Fruit fly (Drosophila melanogaster) ovary, adult (tissue): ENCODE results near the gene CG14015.
A peak's percentile ranks its signal among the peaks of the same experiment; 100 is the strongest.

Source experiments
- CG17801 ChIP-seq: fragments of 200-800 bp; optimal IDR thresholded peaks from 2 replicates; lab custom pipeline; 2019; ENCODE audit warnings: missing biosample characterization, mild to moderate bottlenecking, missing genetic modification characterization, moderate library complexity; ENCODE audit not compliant: partially characterized antibody

The CG14015 gene

dm6 chr2L:5536658-5537057 lies 2.3 kb downstream of the CG14015 start, which contains the start of gene tomb:
TSS of gene tomb (minus strand) at chr2L:5536758.
- no peak for TF ChIP-seq CG17801

- no peak for TF ChIP-seq CG17801
Observed at dm6 chr2L:5532061-5532460, 6.9 kb downstream of the CG14015 start, which contains the start of gene Coq6. TSS of gene Coq6 (minus strand) at chr2L:5532223.

- no peak for TF ChIP-seq CG17801
Observed at dm6 chr2L:5527861-5528260, 11.1 kb downstream of the CG14015 start, which contains the start of gene CG31915. TSS of gene CG31915 (plus strand) at chr2L:5528123.

DNA sequence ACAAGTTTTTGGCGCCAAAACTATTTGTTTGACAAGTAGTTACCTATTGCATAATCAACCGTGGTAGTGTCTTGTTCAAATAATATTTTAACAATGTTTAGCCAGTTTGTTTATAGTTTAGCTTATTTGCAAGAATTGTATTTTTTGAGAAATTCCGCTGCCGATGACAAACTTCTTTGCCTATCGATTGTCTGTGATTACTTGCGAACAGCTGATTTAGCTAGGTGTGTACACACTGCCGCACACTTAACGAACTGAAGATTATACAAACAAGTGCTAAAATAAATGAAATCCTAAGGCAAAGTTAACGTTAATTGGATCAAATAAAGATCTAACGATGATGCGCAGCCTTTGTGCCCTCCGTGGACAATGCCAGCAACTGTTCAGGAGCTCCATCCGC lies 12.3 kb downstream of the CG14015 start, which contains the start of gene Cox11:
Gene Cox11, plus strand, starts transcription at position 220 of the 400 bp plus-strand sequence.
- TF ChIP-seq CG17801, result no peak

DNA sequence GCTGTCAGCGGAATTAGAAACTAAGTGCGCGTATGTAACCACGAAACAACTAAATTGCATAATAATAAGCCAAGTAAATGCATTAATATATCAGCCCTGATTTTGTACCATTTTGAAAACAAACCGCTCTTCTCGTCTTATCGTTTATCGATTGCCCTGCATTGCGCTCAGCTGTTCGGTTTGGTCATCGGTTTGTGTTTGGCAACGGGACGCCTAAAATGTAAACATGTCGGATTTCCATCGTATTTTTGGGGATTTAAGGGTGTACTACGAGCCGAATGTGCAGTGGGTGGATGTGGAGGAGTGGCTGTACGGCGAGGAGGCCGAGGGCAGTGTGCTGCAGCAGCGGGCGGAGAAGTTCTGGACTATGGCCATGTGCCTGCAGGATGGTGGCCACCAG lies 13.3 kb downstream of the CG14015 start, which contains the start of gene Cap-D3:
Gene Cap-D3, plus strand, starts transcription at position 183 of the 400 bp plus-strand sequence.
- TF ChIP-seq CG17801, result no peak

DNA sequence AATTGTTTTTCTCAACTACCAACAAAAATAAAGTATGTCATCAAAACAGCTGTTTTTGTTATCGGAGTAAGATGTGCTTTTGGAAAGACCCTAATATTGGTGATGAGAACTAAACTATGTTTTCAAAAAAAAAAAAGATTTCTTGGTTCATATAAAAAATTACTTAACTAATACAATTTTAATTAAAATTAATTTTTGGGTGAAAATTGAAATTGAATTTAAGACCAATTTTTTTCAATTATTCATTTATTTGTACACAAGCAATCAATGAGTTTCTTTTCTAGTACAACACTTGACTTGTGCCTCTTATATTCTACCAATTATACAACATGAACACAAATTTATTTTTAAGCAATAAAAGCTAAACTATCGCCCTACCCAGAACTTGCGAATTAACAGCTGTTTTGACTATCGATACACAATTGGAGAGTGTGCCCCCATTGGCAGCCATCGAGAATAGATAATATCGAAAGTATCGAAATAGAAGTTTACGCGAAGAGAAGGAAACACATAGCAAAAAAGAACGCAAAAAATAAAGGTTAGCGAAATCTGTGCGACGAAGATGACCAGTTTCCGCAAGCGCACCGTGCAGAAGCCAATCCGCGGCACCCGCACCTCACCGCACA lies 15.0 kb downstream of the CG14015 start, which contains the start of the genes Vps52 and Elp4:
Gene Vps52, minus strand, starts transcription at position 51 of the 626 bp plus-strand sequence.
Gene Elp4, plus strand, starts transcription at position 292 of the 626 bp plus-strand sequence.
- TF ChIP-seq CG17801, result peak; percentile 51

DNA sequence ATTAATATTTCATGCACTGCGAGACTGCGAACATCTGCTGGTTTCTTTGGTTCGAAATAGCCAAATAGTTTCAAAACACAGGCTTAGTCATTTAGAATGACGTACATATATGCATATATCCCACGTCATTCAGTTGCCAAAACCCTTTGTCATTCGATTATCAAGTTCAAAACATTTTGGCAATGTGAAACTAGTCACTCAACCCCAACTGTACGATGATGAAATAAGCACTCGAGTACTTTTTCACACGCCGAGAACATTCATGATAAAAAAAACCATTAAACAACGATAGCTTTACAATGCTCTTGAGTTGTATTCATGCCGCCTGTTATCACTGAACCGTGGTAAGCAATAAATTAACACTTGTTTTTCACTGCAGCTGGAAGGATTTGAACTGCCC lies 18.2 kb downstream of the CG14015 start:
- TF ChIP-seq CG17801, result no peak

dm6 chr2L:5519846-5520384 lies 19.1 kb downstream of the CG14015 start, which contains the start of the genes CG7382 and cl:
TSS of gene CG7382 (minus strand) at chr2L:5519896.
TSS of gene cl (plus strand) at chr2L:5520135.
- no peak for TF ChIP-seq CG17801

dm6 chr2L:5517393-5517792 lies 21.6 kb downstream of the CG14015 start, which contains the start of gene CG14020:
TSS of gene CG14020 (plus strand) at chr2L:5517737.
- TF ChIP-seq CG17801, result no peak

DNA sequence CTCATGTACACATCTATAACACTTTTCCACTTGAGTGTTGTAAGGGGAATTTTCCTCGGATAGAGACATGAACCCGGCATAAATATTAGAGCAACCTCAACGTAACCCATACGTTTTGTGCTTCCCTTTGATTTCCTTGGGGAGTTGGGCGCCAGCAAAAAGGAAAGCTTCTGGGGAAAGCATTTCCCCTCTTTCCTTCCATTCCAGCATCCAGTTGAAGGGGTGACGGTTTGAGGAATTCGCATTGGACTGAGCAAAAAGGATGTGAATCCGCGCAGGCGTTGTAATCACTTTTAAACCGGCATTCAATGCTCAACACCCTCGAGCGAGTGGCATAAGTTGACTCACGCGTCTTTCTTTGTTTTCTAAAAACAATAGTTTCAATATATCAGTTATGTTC lies 24.1 kb downstream of the CG14015 start:
- TF ChIP-seq CG17801, result no peak

dm6 chr2L:5507823-5508438 lies 31.1 kb downstream of the CG14015 start:
- TF ChIP-seq CG17801, result no peak

DNA sequence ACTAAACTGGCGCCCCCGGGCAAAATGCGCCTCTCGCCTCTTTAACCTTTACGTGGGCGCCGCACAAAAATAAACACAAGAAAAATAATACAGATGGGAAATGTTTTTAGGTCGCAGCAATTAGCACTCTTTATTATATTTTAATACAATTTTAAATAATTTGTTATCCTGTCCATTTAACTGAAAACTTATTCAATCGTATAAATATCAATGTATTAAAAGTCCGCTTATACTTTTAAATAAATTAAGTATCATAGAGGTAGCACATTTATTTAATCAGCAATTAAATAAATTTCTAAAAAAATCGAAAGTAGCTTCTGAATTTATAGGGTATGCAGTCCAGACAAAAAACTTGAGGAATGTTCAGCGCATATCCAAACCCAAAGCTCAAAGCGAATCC lies 31.9 kb downstream of the CG14015 start:
- no peak for TF ChIP-seq CG17801

dm6 chr2L:5505130-5505529 lies 33.9 kb downstream of the CG14015 start:
- no peak for TF ChIP-seq CG17801

- no peak for TF ChIP-seq CG17801
Observed at dm6 chr2L:5502868-5503267, 36.1 kb downstream of the CG14015 start.

dm6 chr2L:5501335-5501734 lies 37.7 kb downstream of the CG14015 start:
- no peak for TF ChIP-seq CG17801

DNA sequence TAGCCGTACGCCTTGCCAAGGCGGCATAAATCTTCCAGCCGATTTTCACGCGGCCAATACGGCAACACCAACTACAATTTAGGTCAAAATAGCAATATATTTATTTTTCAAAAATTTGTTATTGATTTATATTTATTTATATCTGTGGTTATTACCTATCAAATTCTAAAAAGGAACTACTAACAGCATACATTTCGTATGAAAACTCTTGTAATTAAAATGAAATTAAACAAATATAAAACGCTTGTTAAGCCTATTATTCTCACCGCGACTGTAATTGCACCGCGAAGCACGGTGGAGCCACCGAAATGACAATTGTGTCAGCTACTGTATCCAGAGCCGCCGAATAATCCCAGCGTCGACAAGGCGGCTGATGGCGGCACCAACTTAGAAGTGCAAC lies 39.5 kb downstream of the CG14015 start:
- no peak for TF ChIP-seq CG17801

DNA sequence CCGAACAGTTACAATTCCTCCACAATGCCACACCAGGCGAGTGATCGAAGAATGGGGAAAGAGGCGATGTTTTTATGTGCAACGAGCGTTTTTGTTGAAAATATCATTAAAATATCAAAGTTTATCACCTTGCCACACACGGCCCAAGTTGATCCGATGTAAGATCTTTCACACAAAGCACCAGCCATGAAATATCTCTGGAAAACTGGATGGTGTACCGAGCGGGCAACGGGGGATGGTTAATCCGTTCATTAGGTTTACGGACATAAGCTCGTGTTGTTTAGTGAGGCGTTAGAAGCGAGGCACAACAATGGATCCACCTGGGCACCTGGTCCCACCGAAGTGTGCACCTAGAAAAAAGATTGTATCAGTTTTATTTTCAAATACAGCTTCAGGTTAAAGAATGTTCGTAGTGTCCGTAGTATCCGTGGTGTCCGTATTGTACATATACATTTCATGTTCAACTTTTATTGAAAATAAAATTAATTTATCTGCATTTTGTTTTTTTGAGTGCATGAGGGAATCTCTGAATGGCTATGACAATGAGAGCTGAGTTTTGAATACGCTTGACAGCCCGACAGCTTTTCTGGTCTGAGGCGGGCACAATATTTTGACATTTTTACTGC lies 42.4 kb downstream of the CG14015 start:
- no peak for TF ChIP-seq CG17801
